Fruit fly (Drosophila melanogaster) whole organism, embryonic: ENCODE data around the gene CG13862.

Source experiments
- ATbp ChIP-seq: fragments of 200-800 bp; sonication (Bioruptor generic); optimal IDR thresholded peaks from 2 replicates; lab custom pipeline; 2017; ENCODE audit warnings: missing biosample characterization, mild to moderate bottlenecking, missing genetic modification characterization, missing genetic modification reagents
- Ada2b ChIP-seq: fragments of 200-800 bp; sonication (Bioruptor generic); IDR thresholded peaks from 2 replicates; pipeline ENCODE4 v1.3.6; 2022; ENCODE audit warnings: missing biosample characterization, missing genetic modification characterization
- BEAF-32 ChIP-seq: fragments of 200-800 bp; sonication (Bioruptor generic); optimal IDR thresholded peaks from 3 replicates; lab custom pipeline; 2017; ENCODE audit warnings: missing biosample characterization, missing genetic modification characterization, mild to moderate bottlenecking, moderate library complexity, missing genetic modification reagents
- CG10274 ChIP-seq: fragments of 200-800 bp; sonication (Bioruptor generic); optimal IDR thresholded peaks from 3 replicates; lab custom pipeline; 2017; ENCODE audit warnings: missing biosample characterization, mild to moderate bottlenecking, missing genetic modification characterization
- CG10321 ChIP-seq: fragments of 200-800 bp; sonication (Bioruptor generic); IDR thresholded peaks from 2 replicates; pipeline ENCODE4 v1.3.6; 2022; ENCODE audit warnings: missing biosample characterization, missing genetic modification characterization
- CG11456 ChIP-seq: fragments of 200-800 bp; sonication (Bioruptor generic); IDR thresholded peaks from 3 replicates; pipeline ENCODE4 v1.3.6; 2022; ENCODE audit warnings: missing biosample characterization, missing genetic modification characterization
- CG11723 ChIP-seq: fragments of 200-800 bp; sonication (Bioruptor generic); optimal IDR thresholded peaks from 2 replicates; lab custom pipeline; 2017; ENCODE audit warnings: missing biosample characterization, mild to moderate bottlenecking, missing genetic modification characterization
- CG16813 ChIP-seq: fragments of 200-800 bp; sonication (Bioruptor generic); IDR thresholded peaks from 3 replicates; pipeline ENCODE4 v1.3.6; 2022; ENCODE audit warnings: missing biosample characterization, missing genetic modification characterization; ENCODE audit not compliant: partially characterized antibody
- CG16863 ChIP-seq: fragments of 200-800 bp; sonication (Bioruptor generic); optimal IDR thresholded peaks from 3 replicates; lab custom pipeline; 2016; ENCODE audit warnings: missing biosample characterization, missing genetic modification characterization
- CG18476 ChIP-seq: fragments of 200-800 bp; sonication (Bioruptor generic); optimal IDR thresholded peaks from 2 replicates; lab custom pipeline; 2016; ENCODE audit warnings: missing biosample characterization, mild to moderate bottlenecking, missing genetic modification characterization
- CG2120 ChIP-seq: fragments of 200-800 bp; sonication (Bioruptor generic); optimal IDR thresholded peaks from 3 replicates; lab custom pipeline; 2016; ENCODE audit warnings: missing biosample characterization, missing genetic modification characterization
- CG2875 ChIP-seq: fragments of 200-800 bp; sonication (Bioruptor generic); optimal IDR thresholded peaks from 2 replicates; lab custom pipeline; 2017; ENCODE audit warnings: missing biosample characterization, mild to moderate bottlenecking, missing genetic modification characterization, missing genetic modification reagents
- CG30403 ChIP-seq: fragments of 200-800 bp; sonication (Bioruptor generic); optimal IDR thresholded peaks from 3 replicates; lab custom pipeline; 2016; ENCODE audit warnings: missing biosample characterization, missing genetic modification characterization
- CG3065 ChIP-seq: fragments of 200-800 bp; sonication (Bioruptor generic); optimal IDR thresholded peaks from 2 replicates; lab custom pipeline; 2016; ENCODE audit warnings: missing biosample characterization, missing genetic modification characterization
- CG4328 ChIP-seq: fragments of 200-800 bp; sonication (Bioruptor generic); optimal IDR thresholded peaks from 3 replicates; lab custom pipeline; 2017; ENCODE audit warnings: missing biosample characterization, missing genetic modification reagents, missing genetic modification characterization
- CG4820 ChIP-seq: fragments of 200-800 bp; sonication (Bioruptor generic); optimal IDR thresholded peaks from 3 replicates; lab custom pipeline; 2016; ENCODE audit warnings: missing biosample characterization, missing genetic modification characterization
- CG7372 ChIP-seq: fragments of 200-800 bp; sonication (Bioruptor generic); IDR thresholded peaks from 2 replicates; pipeline ENCODE4 v1.3.6; 2022; ENCODE audit warnings: missing biosample characterization, missing genetic modification characterization
- CG7786 ChIP-seq: fragments of 200-800 bp; sonication (Bioruptor generic); optimal IDR thresholded peaks from 2 replicates; lab custom pipeline; 2016; ENCODE audit warnings: missing biosample characterization, missing genetic modification characterization
- D19B ChIP-seq: fragments of 200-800 bp; sonication (Bioruptor generic); optimal IDR thresholded peaks from 2 replicates; lab custom pipeline; 2017; ENCODE audit warnings: missing biosample characterization, mild to moderate bottlenecking, missing genetic modification characterization
- E2f1 ChIP-seq: fragments of 200-800 bp; sonication (Bioruptor generic); IDR thresholded peaks from 2 replicates; pipeline ENCODE4 v1.3.6; 2022; ENCODE audit warnings: missing biosample characterization, missing genetic modification characterization
- HLH3B ChIP-seq: fragments of 200-800 bp; sonication (Bioruptor generic); IDR thresholded peaks from 2 replicates; pipeline ENCODE4 v1.3.6; 2022; ENCODE audit warnings: missing biosample characterization, missing genetic modification characterization
- Hr78 ChIP-seq, 2 experiments: fragments of 200-800 bp in 1 of 2; fragments of >200 bp in 1 of 2; sonication (Bioruptor generic) in 1 of 2; optimal IDR thresholded peaks; 2 replicates each; lab custom pipeline; 2017 to 2019; ENCODE audit warnings: missing biosample characterization in 2 of 2, missing genetic modification characterization in 2 of 2, mild to moderate bottlenecking in 1 of 2, moderate library complexity in 1 of 2
- Meics ChIP-seq: fragments of 200-800 bp; sonication (Bioruptor generic); optimal IDR thresholded peaks from 2 replicates; lab custom pipeline; 2017; ENCODE audit warnings: missing biosample characterization, mild to moderate bottlenecking, missing genetic modification characterization
- NC2α ChIP-seq: fragments of 200-800 bp; sonication (Bioruptor generic); optimal IDR thresholded peaks from 2 replicates; lab custom pipeline; 2016; ENCODE audit warnings: missing biosample characterization, missing genetic modification characterization
- NFAT ChIP-seq: fragments of 200-800 bp; sonication (Bioruptor generic); IDR thresholded peaks from 2 replicates; pipeline ENCODE4 v1.3.6; 2022; ENCODE audit warnings: missing biosample characterization, missing genetic modification characterization
- Neu2 ChIP-seq: fragments of 200-800 bp; sonication (Bioruptor generic); optimal IDR thresholded peaks from 3 replicates; lab custom pipeline; 2016; ENCODE audit warnings: missing biosample characterization, missing genetic modification characterization, borderline replicate concordance
- Nf-YB ChIP-seq: fragments of 200-800 bp; sonication (Bioruptor generic); optimal IDR thresholded peaks from 3 replicates; lab custom pipeline; 2019; ENCODE audit warnings: missing biosample characterization, mild to moderate bottlenecking, missing genetic modification characterization, moderate library complexity
- PHDP ChIP-seq: fragments of 200-800 bp; sonication (Bioruptor generic); optimal IDR thresholded peaks from 3 replicates; lab custom pipeline; 2018; ENCODE audit warnings: missing biosample characterization, mild to moderate bottlenecking, missing genetic modification characterization, moderate library complexity
- Scr ChIP-seq: fragments of 200-800 bp; sonication (Bioruptor generic); IDR thresholded peaks from 2 replicates; pipeline ENCODE4 v1.3.6; 2022; ENCODE audit warnings: missing biosample characterization, missing genetic modification characterization; ENCODE audit not compliant: partially characterized antibody
- Spps ChIP-seq: fragments of 200-800 bp; sonication (Bioruptor generic); optimal IDR thresholded peaks from 2 replicates; lab custom pipeline; 2018; ENCODE audit warnings: missing biosample characterization, mild to moderate bottlenecking, missing genetic modification characterization
- Usf ChIP-seq: fragments of 200-800 bp; sonication (Bioruptor generic); optimal IDR thresholded peaks from 2 replicates; lab custom pipeline; 2017; ENCODE audit warnings: missing genotype, missing biosample characterization, missing genetic modification characterization
- abd-A ChIP-seq: fragments of 200-800 bp; sonication (Bioruptor generic); optimal IDR thresholded peaks from 3 replicates; lab custom pipeline; 2019; ENCODE audit warnings: missing biosample characterization, mild to moderate bottlenecking, missing genetic modification characterization, moderate library complexity
- cas ChIP-seq: fragments of 200-800 bp; sonication (Bioruptor generic); IDR thresholded peaks from 2 replicates; pipeline ENCODE4 v1.3.6; 2022; ENCODE audit warnings: missing biosample characterization, missing genetic modification characterization
- corto ChIP-seq: fragments of 200-800 bp; sonication (Bioruptor generic); optimal IDR thresholded peaks from 2 replicates; lab custom pipeline; 2016; ENCODE audit warnings: missing biosample characterization, mild to moderate bottlenecking, missing genetic modification characterization, moderate library complexity
- dati ChIP-seq: fragments of 200-800 bp; sonication (Bioruptor generic); IDR thresholded peaks from 2 replicates; pipeline ENCODE4 v1.3.6; 2022; ENCODE audit warnings: missing biosample characterization, missing genetic modification characterization
- fru ChIP-seq: fragments of >200 bp; optimal IDR thresholded peaks from 2 replicates; lab custom pipeline; 2017
- gcm ChIP-seq: fragments of 200-800 bp; sonication (Bioruptor generic); optimal IDR thresholded peaks from 2 replicates; lab custom pipeline; 2019; ENCODE audit warnings: missing biosample characterization, mild to moderate bottlenecking, missing genetic modification characterization, moderate library complexity
- gsb ChIP-seq: fragments of 200-800 bp; sonication (Bioruptor generic); IDR thresholded peaks from 2 replicates; pipeline ENCODE4 v1.3.6; 2022; ENCODE audit warnings: missing biosample characterization, missing genetic modification characterization
- hbn ChIP-seq: fragments of 200-800 bp; sonication (Bioruptor generic); IDR thresholded peaks from 2 replicates; pipeline ENCODE4 v1.3.6; 2022; ENCODE audit warnings: missing biosample characterization, missing genetic modification characterization; ENCODE audit not compliant: partially characterized antibody
- klu ChIP-seq: fragments of 200-800 bp; sonication (Bioruptor generic); IDR thresholded peaks from 2 replicates; pipeline ENCODE4 v1.3.6; 2022; ENCODE audit warnings: missing biosample characterization, missing genetic modification characterization
- p53 ChIP-seq: fragments of 200-800 bp; sonication (Bioruptor generic); optimal IDR thresholded peaks from 2 replicates; lab custom pipeline; 2016; ENCODE audit warnings: missing biosample characterization, missing genetic modification characterization
- pan ChIP-seq, 4 experiments: fragments of >200 bp in 3 of 4; fragments of 200-800 bp in 1 of 4; sonication (Bioruptor generic) in 1 of 4; optimal IDR thresholded peaks in 3 of 4; IDR thresholded peaks in 1 of 4; 2 replicates each; pipeline versions ENCODE4 v1.3.6 to Lab custom; 2017 to 2022; ENCODE audit warnings: missing biosample characterization in 2 of 4, missing genetic modification characterization in 2 of 4, mixed read lengths in 1 of 4
- pita ChIP-seq: fragments of 200-800 bp; sonication (Bioruptor generic); optimal IDR thresholded peaks from 2 replicates; lab custom pipeline; 2017; ENCODE audit warnings: missing biosample characterization, mild to moderate bottlenecking, missing genetic modification characterization
- rib ChIP-seq: fragments of 200-800 bp; sonication (Bioruptor generic); IDR thresholded peaks from 2 replicates; pipeline ENCODE4 v1.3.6; 2022; ENCODE audit warnings: missing biosample characterization, missing genetic modification characterization
- schlank ChIP-seq: fragments of 200-800 bp; sonication (Bioruptor generic); optimal IDR thresholded peaks from 2 replicates; lab custom pipeline; 2018; ENCODE audit warnings: missing biosample characterization, mild to moderate bottlenecking, missing genetic modification characterization
- shn ChIP-seq: fragments of 200-800 bp; sonication (Bioruptor generic); optimal IDR thresholded peaks from 3 replicates; lab custom pipeline; 2016; ENCODE audit warnings: missing biosample characterization, missing genetic modification characterization
- sqz ChIP-seq: fragments of 200-800 bp; sonication (Bioruptor generic); optimal IDR thresholded peaks from 3 replicates; lab custom pipeline; 2018; ENCODE audit warnings: missing biosample characterization, mild to moderate bottlenecking, missing genetic modification characterization
- ssp ChIP-seq: fragments of 200-800 bp; sonication (Bioruptor generic); IDR thresholded peaks from 2 replicates; pipeline ENCODE4 v1.3.6; 2022; ENCODE audit warnings: missing biosample characterization, missing genetic modification characterization
- z ChIP-seq: fragments of 200-800 bp; sonication (Bioruptor generic); IDR thresholded peaks from 3 replicates; pipeline ENCODE4 v1.3.6; 2022; ENCODE audit warnings: missing biosample characterization, missing genetic modification characterization

CG13862 gene

DNA sequence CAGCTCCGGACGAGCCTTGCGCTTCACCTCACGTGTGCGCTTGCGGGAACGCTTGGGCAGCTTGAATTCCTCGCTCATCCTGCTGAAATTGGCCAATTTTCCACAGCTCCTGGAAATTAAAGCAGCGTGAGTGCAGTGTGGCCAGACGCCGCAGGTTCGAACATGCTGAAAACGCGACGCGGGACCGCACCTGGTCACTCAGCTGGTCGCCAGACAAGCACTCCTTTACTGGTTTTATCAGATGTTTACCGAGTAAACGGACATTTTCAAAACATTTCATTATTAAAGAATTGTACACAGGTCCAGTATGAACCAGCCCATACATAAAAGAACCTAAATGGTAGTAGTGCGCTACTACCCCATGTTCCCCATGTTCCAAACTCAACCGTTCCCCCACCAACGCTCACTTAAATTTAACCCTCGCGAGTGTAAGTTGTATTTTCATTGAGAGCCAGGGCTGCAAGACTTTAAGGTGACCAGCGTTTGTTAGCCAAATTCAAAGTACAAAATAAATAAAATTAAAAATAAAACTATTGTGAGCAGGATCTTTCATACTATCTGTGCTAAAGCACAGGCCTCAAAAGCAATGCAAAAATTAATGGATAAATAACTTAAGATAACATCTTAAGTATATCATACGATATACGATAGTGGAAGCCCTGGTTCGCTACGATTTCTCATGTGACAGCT is 30.6 kb downstream of the CG13862 start, which contains the start of the genes JMJD6, CG7071 and Muted (continued):
- TF ChIP-seq Meics (GFP tag; lab: Kevin White, UChicago) = peak; percentile 90
- peak; percentile 55 for TF ChIP-seq schlank (tag; lab: Kevin White, UChicago)
- no peak for TF ChIP-seq Neu2 (GFP tag; lab: Kevin White, UChicago)
- peak; percentile 76 for TF ChIP-seq corto (GFP tag; lab: Kevin White, UChicago)
- TF ChIP-seq D19B (GFP tag; lab: Kevin White, UChicago) = peak; percentile 76
- peak; percentile 89 for TF ChIP-seq Scr (GFP tag; lab: Robert Waterston, UW)
- TF ChIP-seq CG2875 (GFP tag; lab: Kevin White, UChicago) = peak; percentile 72
- TF ChIP-seq cas (GFP tag; lab: Robert Waterston, UW) = peak; percentile 87
- TF ChIP-seq shn (GFP tag; lab: Kevin White, UChicago) = peak; percentile 83
- peak; percentile 74 for TF ChIP-seq CG16813 (GFP tag; lab: Robert Waterston, UW)
- peak; percentile 76 for TF ChIP-seq ssp
- peak; percentile 85 for TF ChIP-seq Usf (GFP tag; lab: Kevin White, UChicago)
- peak; percentile 90; the same call in 1 of the 2 replicates for TF ChIP-seq rib (GFP tag; lab: Robert Waterston, UW)
- TF ChIP-seq CG10274 (GFP tag; lab: Kevin White, UChicago) = peak; percentile 55
- TF ChIP-seq PHDP = peak; percentile 92
- peak; percentile 89 for TF ChIP-seq Ada2b (GFP tag; lab: Robert Waterston, UW)
- peak; percentile 95 for TF ChIP-seq CG7372 (GFP tag; lab: Robert Waterston, UW)
- TF ChIP-seq Hr78 (GFP tag; optimal IDR thresholded peaks at IDR 0.05; lab: Kevin White, UChicago) = peak in 1 of 2 experiments; percentile 52
- TF ChIP-seq p53 = peak; percentile 19
- TF ChIP-seq CG4328 (GFP tag; lab: Kevin White, UChicago) = peak; percentile 93
- peak; percentile 98 for TF ChIP-seq CG2120 (GFP tag; lab: Kevin White, UChicago)
- TF ChIP-seq HLH3B (GFP tag; lab: Robert Waterston, UW) = peak; percentile 92
- TF ChIP-seq CG7786 = peak; percentile 84
- TF ChIP-seq Nf-YB (GFP tag; lab: Kevin White, UChicago) = peak; percentile 77
- TF ChIP-seq CG4820 (GFP tag; lab: Kevin White, UChicago) = peak; percentile 86
- no peak for TF ChIP-seq pan (optimal IDR thresholded peaks at IDR 0.05; lab: Kevin White, UChicago)
- TF ChIP-seq pan (GFP tag; optimal IDR thresholded peaks at IDR 0.05 in 1 of 2, IDR thresholded peaks at IDR 0.05 in 1 of 2) = peak in 1 of 2 experiments; percentile 94
- peak; percentile 92 for TF ChIP-seq hbn (GFP tag; lab: Robert Waterston, UW)
- peak; percentile 86 for TF ChIP-seq CG16863
- TF ChIP-seq CG11723 = peak; percentile 84
- TF ChIP-seq Spps (tag; lab: Kevin White, UChicago) = peak; percentile 79
- peak; percentile 77 for TF ChIP-seq sqz (GFP tag; lab: Kevin White, UChicago)
- peak; percentile 84 for TF ChIP-seq E2f1 (GFP tag; lab: Robert Waterston, UW)
- peak; percentile 89 for TF ChIP-seq NFAT (GFP tag; lab: Robert Waterston, UW)
- TF ChIP-seq CG30403 (GFP tag; lab: Kevin White, UChicago) = peak; percentile 96
- TF ChIP-seq CG18476 (GFP tag; lab: Kevin White, UChicago) = peak; percentile 89
- TF ChIP-seq abd-A (tag; lab: Kevin White, UChicago) = no peak
- TF ChIP-seq klu = peak; percentile 85
- TF ChIP-seq BEAF-32 (GFP tag; lab: Kevin White, UChicago) = peak; percentile 90
- TF ChIP-seq ATbp (GFP tag; lab: Kevin White, UChicago) = peak; percentile 73
- TF ChIP-seq fru (lab: Kevin White, UChicago) = no peak
- peak; percentile 78 for TF ChIP-seq CG3065
- TF ChIP-seq gcm (GFP tag; lab: Kevin White, UChicago) = peak; percentile 88
- TF ChIP-seq CG10321 = peak; percentile 40; the same call in 1 of the 2 replicates
- peak; percentile 66 for TF ChIP-seq gsb (GFP tag; lab: Robert Waterston, UW)
- peak; percentile 32 for TF ChIP-seq NC2α (GFP tag; lab: Kevin White, UChicago)
- TF ChIP-seq z (GFP tag; lab: Robert Waterston, UW) = peak; percentile 47; the same call in 2 of the 3 replicates
- peak; percentile 87 for TF ChIP-seq dati (GFP tag; lab: Robert Waterston, UW)
- peak; percentile 93 for TF ChIP-seq CG11456 (GFP tag; lab: Robert Waterston, UW)
- no peak for TF ChIP-seq pita (GFP tag; lab: Kevin White, UChicago)
